Worm (Caenorhabditis elegans): ENCODE results near the gene dyn-1.

ce11 chrX:15550769-15551168 lies 17.9 kb upstream of the dyn-1 start:
- no peak for TF ChIP-seq ref-1 (GFP tag; conservative IDR thresholded peaks at IDR 0.05)
- TF ChIP-seq med-1 (GFP tag; optimal IDR thresholded peaks at IDR 0.05; ENCODE audit: insufficient read depth): no peak
- TF ChIP-seq ztf-29 (GFP tag; IDR thresholded peaks at IDR 0.05): no peak
- no peak for TF ChIP-seq klf-2 (GFP tag; conservative IDR thresholded peaks at IDR 0.05)
- no peak for TF ChIP-seq cog-1 (tag; optimal IDR thresholded peaks at IDR 0.05)
- no peak for TF ChIP-seq flt-1 (GFP tag; IDR thresholded peaks at IDR 0.05)
- TF ChIP-seq ztf-23 (GFP tag; IDR thresholded peaks at IDR 0.05): no peak
